Fruit fly (Drosophila melanogaster) whole organism, prepupa: ENCODE data around the gene Ssl2.

Experiments
- Blimp-1 ChIP-seq: fragments of 200-800 bp; sonication (Bioruptor generic); optimal IDR thresholded peaks from 3 replicates; lab custom pipeline; 2017; ENCODE audit warnings: missing biosample characterization, missing genetic modification characterization, mild to moderate bottlenecking, moderate library complexity, missing genetic modification reagents
- CG10631 ChIP-seq: fragments of 200-800 bp; sonication (Bioruptor generic); optimal IDR thresholded peaks from 2 replicates; lab custom pipeline; 2016; ENCODE audit warnings: missing biosample characterization, missing genetic modification characterization
- CG10669 ChIP-seq: fragments of 200-800 bp; sonication (Bioruptor generic); optimal IDR thresholded peaks from 3 replicates; lab custom pipeline; 2018; ENCODE audit warnings: missing biosample characterization, mild to moderate bottlenecking, missing genetic modification characterization, moderate library complexity
- CG11902 ChIP-seq: fragments of 200-800 bp; sonication (Bioruptor generic); optimal IDR thresholded peaks from 3 replicates; lab custom pipeline; 2016; ENCODE audit warnings: missing biosample characterization, missing genetic modification characterization
- CG15336 ChIP-seq: fragments of 200-800 bp; sonication (Bioruptor generic); IDR thresholded peaks from 2 replicates; pipeline ENCODE4 v1.3.6; 2022; ENCODE audit warnings: missing biosample characterization, missing genetic modification characterization
- CG1621 ChIP-seq: fragments of 200-800 bp; sonication (Bioruptor generic); optimal IDR thresholded peaks from 3 replicates; lab custom pipeline; 2018; ENCODE audit warnings: missing biosample characterization, mild to moderate bottlenecking, missing genetic modification characterization
- CG3032 ChIP-seq: fragments of 200-800 bp; optimal IDR thresholded peaks from 2 replicates; lab custom pipeline; 2019; ENCODE audit warnings: missing biosample characterization, mild to moderate bottlenecking, missing genetic modification characterization, moderate library complexity
- CG31627 ChIP-seq: fragments of 200-800 bp; sonication (Bioruptor generic); optimal IDR thresholded peaks from 3 replicates; lab custom pipeline; 2016; ENCODE audit warnings: missing biosample characterization, missing genetic modification characterization
- CG34406 ChIP-seq: fragments of 200-800 bp; sonication (Bioruptor generic); optimal IDR thresholded peaks from 3 replicates; lab custom pipeline; 2016; ENCODE audit warnings: missing biosample characterization, missing genetic modification characterization
- CG3919 ChIP-seq: fragments of 200-800 bp; sonication (Bioruptor generic); optimal IDR thresholded peaks from 3 replicates; lab custom pipeline; 2016; ENCODE audit warnings: missing biosample characterization, missing genetic modification characterization
- CG6163 ChIP-seq: fragments of 200-800 bp; sonication (Bioruptor generic); IDR thresholded peaks from 3 replicates; pipeline ENCODE4 v1.3.6; 2022; ENCODE audit warnings: missing biosample characterization, missing genetic modification characterization
- CG6792 ChIP-seq: fragments of 200-800 bp; sonication (Bioruptor generic); optimal IDR thresholded peaks from 3 replicates; lab custom pipeline; 2016; ENCODE audit warnings: missing biosample characterization, missing genetic modification characterization
- CG6854 ChIP-seq: fragments of 200-800 bp; sonication (Bioruptor generic); optimal IDR thresholded peaks from 2 replicates; lab custom pipeline; 2017; ENCODE audit warnings: missing biosample characterization, mild to moderate bottlenecking, missing genetic modification characterization
- CG8119 ChIP-seq: fragments of 200-800 bp; sonication (Bioruptor generic); IDR thresholded peaks from 3 replicates; pipeline ENCODE4 v1.3.6; 2022; ENCODE audit warnings: missing biosample characterization, missing genetic modification characterization
- CG8319 ChIP-seq: fragments of 200-800 bp; sonication (Bioruptor generic); optimal IDR thresholded peaks from 3 replicates; lab custom pipeline; 2016; ENCODE audit warnings: missing biosample characterization, missing genetic modification characterization
- CG8632 ChIP-seq: fragments of 200-800 bp; sonication (Bioruptor generic); optimal IDR thresholded peaks from 3 replicates; lab custom pipeline; 2016; ENCODE audit warnings: missing biosample characterization, missing genetic modification characterization
- Eip75B ChIP-seq: fragments of 200-800 bp; sonication (Bioruptor generic); optimal IDR thresholded peaks from 3 replicates; lab custom pipeline; 2016; ENCODE audit warnings: missing biosample characterization, missing genetic modification characterization
- Eip78C ChIP-seq: fragments of 200-800 bp; sonication (Bioruptor generic); peaks from one replicate; lab custom pipeline; 2016; ENCODE audit warnings: missing biosample characterization, missing genetic modification characterization
- Eip93F ChIP-seq: fragments of 200-800 bp; sonication (Bioruptor generic); optimal IDR thresholded peaks from 2 replicates; lab custom pipeline; 2016; ENCODE audit warnings: missing biosample characterization, mild to moderate bottlenecking, missing genetic modification characterization
- Ets96B ChIP-seq: fragments of 200-800 bp; optimal IDR thresholded peaks from 2 replicates; lab custom pipeline; 2019; ENCODE audit warnings: missing biosample characterization, mild to moderate bottlenecking, missing genetic modification characterization, moderate library complexity
- Gug ChIP-seq: fragments of 200-800 bp; sonication (Bioruptor generic); IDR thresholded peaks from 2 replicates; pipeline ENCODE4 v1.3.6; 2022; ENCODE audit warnings: missing biosample characterization, missing genetic modification characterization
- Hr38 ChIP-seq: sonication (Bioruptor generic); optimal IDR thresholded peaks from 2 replicates; lab custom pipeline; 2016; ENCODE audit warnings: missing biosample characterization, missing genetic modification characterization
- Hr39 ChIP-seq: fragments of 200-800 bp; sonication (Bioruptor generic); optimal IDR thresholded peaks from 2 replicates; lab custom pipeline; 2016; ENCODE audit warnings: missing biosample characterization, missing genetic modification characterization
- Hr4 ChIP-seq: fragments of 200-800 bp; sonication (Bioruptor generic); optimal IDR thresholded peaks from 3 replicates; lab custom pipeline; 2016; ENCODE audit warnings: missing biosample characterization, missing genetic modification characterization
- Lpt ChIP-seq: fragments of 200-800 bp; sonication (Bioruptor generic); optimal IDR thresholded peaks from 3 replicates; lab custom pipeline; 2016; ENCODE audit warnings: missing biosample characterization, missing genetic modification characterization
- Met ChIP-seq: fragments of 200-800 bp; sonication (Bioruptor generic); optimal IDR thresholded peaks from 3 replicates; lab custom pipeline; 2016; ENCODE audit warnings: missing biosample characterization, missing genetic modification characterization
- OdsH ChIP-seq: fragments of 200-800 bp; sonication (Bioruptor generic); optimal IDR thresholded peaks from 3 replicates; lab custom pipeline; 2016; ENCODE audit warnings: missing biosample characterization, missing genetic modification characterization
- Sox102F ChIP-seq: fragments of 200-800 bp; sonication (Bioruptor generic); optimal IDR thresholded peaks from 2 replicates; lab custom pipeline; 2016; ENCODE audit warnings: missing biosample characterization, mild to moderate bottlenecking, missing genetic modification characterization
- Sox14 ChIP-seq: fragments of 200-800 bp; sonication (Bioruptor generic); optimal IDR thresholded peaks from 3 replicates; lab custom pipeline; 2016; ENCODE audit warnings: missing biosample characterization, missing genetic modification characterization
- Sox15 ChIP-seq: fragments of 200-800 bp; sonication (Bioruptor generic); optimal IDR thresholded peaks from 3 replicates; lab custom pipeline; 2016; ENCODE audit warnings: missing biosample characterization, missing genetic modification characterization
- achi ChIP-seq: fragments of 200-800 bp; sonication (Bioruptor generic); optimal IDR thresholded peaks from 3 replicates; lab custom pipeline; 2016; ENCODE audit warnings: missing biosample characterization, missing genetic modification characterization
- acj6 ChIP-seq: fragments of 200-800 bp; sonication (Bioruptor generic); optimal IDR thresholded peaks from 3 replicates; lab custom pipeline; 2016; ENCODE audit warnings: missing biosample characterization, missing genetic modification characterization
- dac ChIP-seq: fragments of 200-800 bp; sonication (Bioruptor generic); optimal IDR thresholded peaks from 2 replicates; lab custom pipeline; 2017; ENCODE audit warnings: missing biosample characterization, mild to moderate bottlenecking, missing genetic modification characterization
- dsx ChIP-seq: fragments of 200-800 bp; optimal IDR thresholded peaks from 3 replicates; lab custom pipeline; 2019; ENCODE audit warnings: missing biosample characterization, mild to moderate bottlenecking, missing genetic modification characterization, moderate library complexity; ENCODE audit not compliant: poor library complexity, severe bottlenecking
- eg ChIP-seq: fragments of 200-800 bp; sonication (Bioruptor generic); IDR thresholded peaks from 3 replicates; pipeline ENCODE4 v1.3.6; 2022; ENCODE audit warnings: missing biosample characterization, missing genetic modification characterization
- esn ChIP-seq: fragments of 200-800 bp; sonication (Bioruptor generic); optimal IDR thresholded peaks from 2 replicates; lab custom pipeline; 2016; ENCODE audit warnings: missing biosample characterization, mild to moderate bottlenecking, missing genetic modification characterization, moderate library complexity
- fd59A ChIP-seq: fragments of 200-800 bp; sonication (Bioruptor generic); optimal IDR thresholded peaks from 2 replicates; lab custom pipeline; 2017; ENCODE audit warnings: missing biosample characterization, mild to moderate bottlenecking, missing genetic modification characterization, missing genetic modification reagents
- fd85E ChIP-seq: fragments of 200-800 bp; sonication (Bioruptor generic); optimal IDR thresholded peaks from 3 replicates; lab custom pipeline; 2016; ENCODE audit warnings: missing biosample characterization, missing genetic modification characterization
- fkh ChIP-seq: fragments of 200-800 bp; sonication (Bioruptor generic); optimal IDR thresholded peaks from 3 replicates; lab custom pipeline; 2017; ENCODE audit warnings: missing biosample characterization, mild to moderate bottlenecking, missing genetic modification characterization, moderate library complexity
- lz ChIP-seq: fragments of 200-800 bp; sonication (Bioruptor generic); optimal IDR thresholded peaks from 3 replicates; lab custom pipeline; 2016; ENCODE audit warnings: missing biosample characterization, missing genetic modification characterization
- net ChIP-seq: fragments of 200-800 bp; sonication (Bioruptor generic); optimal IDR thresholded peaks from 3 replicates; lab custom pipeline; 2016; ENCODE audit warnings: missing biosample characterization, missing genetic modification characterization
- pdm3 ChIP-seq: fragments of 200-800 bp; sonication (Bioruptor generic); optimal IDR thresholded peaks from 3 replicates; lab custom pipeline; 2016; ENCODE audit warnings: missing biosample characterization, missing genetic modification characterization
- spab ChIP-seq: fragments of 200-800 bp; sonication (Bioruptor generic); optimal IDR thresholded peaks from 2 replicates; lab custom pipeline; 2017; ENCODE audit warnings: missing biosample characterization, mild to moderate bottlenecking, missing genetic modification characterization, missing genetic modification reagents
- ss ChIP-seq, 2 experiments: fragments of 200-800 bp; sonication (Bioruptor generic); optimal IDR thresholded peaks; 2 replicates in 1 of 2; 3 replicates in 1 of 2; lab custom pipeline; 2017 to 2018; ENCODE audit warnings: mild to moderate bottlenecking in 2 of 2, missing biosample characterization in 2 of 2, missing genetic modification characterization in 2 of 2, moderate library complexity in 1 of 2
- svp ChIP-seq: fragments of 200-800 bp; sonication (Bioruptor generic); peaks from one replicate; lab custom pipeline; 2016; ENCODE audit warnings: missing biosample characterization, missing genetic modification characterization
- topi ChIP-seq: fragments of 200-800 bp; sonication (Bioruptor generic); optimal IDR thresholded peaks from 3 replicates; lab custom pipeline; 2016; ENCODE audit warnings: missing biosample characterization, missing genetic modification characterization
- vri ChIP-seq: fragments of 200-800 bp; sonication (Bioruptor generic); optimal IDR thresholded peaks from 3 replicates; lab custom pipeline; 2016; ENCODE audit warnings: missing biosample characterization, mild to moderate bottlenecking, missing genetic modification characterization

Gene Ssl2

DNA sequence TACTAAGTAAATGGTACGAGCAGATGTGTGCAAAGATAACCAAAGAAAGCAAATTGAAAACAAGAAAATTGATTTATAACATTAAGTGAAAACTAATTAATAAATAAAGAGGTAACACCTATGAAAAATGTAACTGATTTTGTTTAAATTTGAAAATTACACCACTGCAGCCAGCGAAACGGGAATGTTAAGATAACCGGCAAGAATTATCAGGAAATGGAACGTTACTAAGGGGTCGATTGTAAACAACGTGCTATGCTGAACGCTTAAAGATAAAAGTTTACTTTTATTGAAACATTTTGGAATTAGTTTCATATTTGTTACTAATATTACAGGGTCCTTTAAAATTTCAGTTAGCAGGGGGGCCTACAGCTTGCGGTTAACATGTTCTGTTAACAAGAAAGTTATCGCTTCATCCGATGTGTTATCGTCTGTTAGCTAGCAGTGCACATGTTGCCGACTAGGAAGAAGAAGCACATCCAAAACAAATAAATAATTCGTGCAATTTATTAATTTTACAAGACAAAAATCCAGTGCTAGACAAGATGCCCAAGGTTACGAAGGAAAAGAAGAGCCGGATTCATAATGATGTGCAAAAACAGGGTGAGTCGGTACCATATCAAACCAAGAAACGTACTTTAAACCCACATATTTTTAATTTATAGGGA, 16.7 kb upstream of the Ssl2 start, which contains the start of gene CG11837:
Gene CG11837, plus strand, starts transcription at position 439 of the 668 bp plus-strand sequence.
- TF ChIP-seq CG10669 (GFP tag; lab: Kevin White, UChicago) = no peak
- no peak for TF ChIP-seq OdsH (GFP tag; lab: Kevin White, UChicago)
- TF ChIP-seq fkh (GFP tag; lab: Kevin White, UChicago) = peak; percentile 74
- TF ChIP-seq CG8632 (GFP tag; lab: Kevin White, UChicago) = no peak
- no peak for TF ChIP-seq esn (GFP tag; lab: Kevin White, UChicago)
- no peak for TF ChIP-seq Met (GFP tag; lab: Kevin White, UChicago)
- TF ChIP-seq Hr38 (GFP tag; lab: Kevin White, UChicago) = no peak

DNA sequence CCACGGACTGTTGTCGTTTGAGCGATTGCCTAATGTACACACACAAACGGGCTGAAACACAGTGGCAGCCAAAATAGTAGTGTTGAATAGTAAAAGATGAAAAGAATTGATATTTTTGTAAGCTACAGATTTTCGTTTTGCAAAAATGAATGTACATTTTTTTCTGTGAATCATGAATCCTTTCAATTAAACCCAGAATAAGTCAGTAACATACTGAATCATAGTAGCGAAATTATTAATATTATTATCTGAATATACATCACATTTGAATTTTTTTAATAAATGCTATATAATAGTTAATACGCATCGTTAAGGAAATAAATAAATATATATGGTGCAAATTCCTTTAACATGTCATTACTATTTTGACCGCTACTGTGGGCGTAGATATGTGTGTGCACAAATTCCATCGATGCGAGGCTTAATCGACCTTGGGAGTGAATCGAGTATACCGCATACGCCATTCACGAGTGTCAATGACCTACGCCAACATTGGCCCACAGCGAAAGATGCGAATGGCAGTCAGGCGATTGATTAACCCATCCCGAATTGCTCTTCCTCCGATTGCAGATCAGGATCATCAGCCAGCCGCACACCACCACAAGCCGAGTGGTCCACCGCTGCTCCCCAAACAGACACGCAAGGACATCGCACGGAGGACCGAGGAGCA, 8.2 kb upstream of the Ssl2 start:
- no peak for TF ChIP-seq pdm3 (GFP tag; lab: Kevin White, UChicago)
- TF ChIP-seq Gug (GFP tag; lab: Robert Waterston, UW) = no peak; the same call in 1 of the 2 replicates
- no peak for TF ChIP-seq CG6854 (GFP tag; lab: Kevin White, UChicago)
- TF ChIP-seq CG31627 = no peak
- TF ChIP-seq CG1621 (tag; lab: Kevin White, UChicago) = no peak
- no peak for TF ChIP-seq ss (GFP tag; optimal IDR thresholded peaks at IDR 0.05; lab: Kevin White, UChicago)
- no peak for TF ChIP-seq vri
- no peak for TF ChIP-seq Eip75B (GFP tag; lab: Kevin White, UChicago)
- TF ChIP-seq Eip78C (GFP tag; lab: Kevin White, UChicago) = no peak
- TF ChIP-seq lz = peak; percentile 11
- no peak for TF ChIP-seq Sox102F
- TF ChIP-seq CG3919 (GFP tag; lab: Kevin White, UChicago) = no peak
- TF ChIP-seq CG6792 (GFP tag; lab: Kevin White, UChicago) = no peak
- TF ChIP-seq dsx (GFP tag; lab: Kevin White, UChicago) = no peak
- no peak for TF ChIP-seq acj6 (GFP tag; lab: Kevin White, UChicago)
- TF ChIP-seq fkh (GFP tag; lab: Kevin White, UChicago) = no peak
- peak; percentile 66; the same call in 2 of the 3 replicates for TF ChIP-seq CG8119 (GFP tag; lab: Robert Waterston, UW)
- TF ChIP-seq CG8319 (GFP tag; lab: Kevin White, UChicago) = no peak
- no peak for TF ChIP-seq Sox14
- TF ChIP-seq Hr38 (GFP tag; lab: Kevin White, UChicago) = no peak
- peak; percentile 17 for TF ChIP-seq CG11902 (GFP tag; lab: Kevin White, UChicago)
- TF ChIP-seq topi (GFP tag; lab: Kevin White, UChicago) = no peak
- no peak for TF ChIP-seq CG10669 (GFP tag; lab: Kevin White, UChicago)
- TF ChIP-seq CG3032 (tag; lab: Kevin White, UChicago) = peak; percentile 50
- peak; percentile 61 for TF ChIP-seq Ets96B
- TF ChIP-seq dac (GFP tag; lab: Kevin White, UChicago) = no peak
- TF ChIP-seq achi = no peak
- no peak for TF ChIP-seq Met (GFP tag; lab: Kevin White, UChicago)
- TF ChIP-seq spab = no peak
- 0 out of 3 replicates have a peak, but pooled peaks have one; percentile 48 for TF ChIP-seq CG6163 (GFP tag; lab: Robert Waterston, UW)
- TF ChIP-seq CG10631 (GFP tag; lab: Kevin White, UChicago) = no peak
- TF ChIP-seq Sox15 = no peak
- no peak for TF ChIP-seq Eip93F (GFP tag; lab: Kevin White, UChicago)
- no peak for TF ChIP-seq Blimp-1 (GFP tag; lab: Kevin White, UChicago)
- TF ChIP-seq eg (GFP tag; lab: Robert Waterston, UW) = peak; percentile 60; the same call in 1 of the 3 replicates
- TF ChIP-seq net (GFP tag; lab: Kevin White, UChicago) = no peak
- no peak for TF ChIP-seq Hr39 (GFP tag; lab: Kevin White, UChicago)
- no peak for TF ChIP-seq fd85E (GFP tag; lab: Kevin White, UChicago)
- TF ChIP-seq Hr4 = no peak
- peak; percentile 27 for TF ChIP-seq fd59A (GFP tag; lab: Kevin White, UChicago)
- TF ChIP-seq OdsH (GFP tag; lab: Kevin White, UChicago) = no peak
- no peak for TF ChIP-seq Lpt (GFP tag; lab: Kevin White, UChicago)
- no peak for TF ChIP-seq CG34406
- TF ChIP-seq svp (GFP tag; lab: Kevin White, UChicago) = no peak
- TF ChIP-seq CG15336 (GFP tag; lab: Robert Waterston, UW) = peak; percentile 75
- TF ChIP-seq esn (GFP tag; lab: Kevin White, UChicago) = peak; percentile 45
